Worm (Caenorhabditis elegans): Measurements from ENCODE around the gene F53H1.4.

ce11 chrIV:1353811-1354210, 43.8 kb downstream of the F53H1.4 start:
- TF ChIP-seq unc-62 (GFP tag; optimal IDR thresholded peaks at IDR 0.05), result no peak
- TF ChIP-seq hlh-1 (tag; optimal IDR thresholded peaks at IDR 0.05), result no peak

All from whole organism, mixed stage, embryonic.